Worm (Caenorhabditis elegans) whole organism, L2 larva: ENCODE results near the gene R02F2.5.

Experiments used
- R02D3.7 ChIP-seq: fragments of 150-350 bp; optimal IDR thresholded peaks from 2 replicates; lab custom pipeline; 2014; ENCODE audit warnings: missing biosample characterization, missing genetic modification characterization
- ceh-16 ChIP-seq: fragments of 150-350 bp; optimal IDR thresholded peaks from 2 replicates; lab custom pipeline; 2014; ENCODE audit warnings: missing biosample characterization, missing genetic modification characterization
- dmd-4 ChIP-seq: sonication (generic microtip); optimal IDR thresholded peaks from 2 replicates; lab custom pipeline; 2017; ENCODE audit warnings: missing biosample characterization, missing genetic modification characterization
- egl-27 ChIP-seq: sonication (generic microtip); optimal IDR thresholded peaks from 3 replicates; lab custom pipeline; 2017; ENCODE audit warnings: missing biosample characterization, missing genetic modification reagents, missing genetic modification characterization
- lsy-2 ChIP-seq, 2 experiments: fragments of 150-350 bp in 1 of 2; sonication (generic microtip) in 1 of 2; optimal IDR thresholded peaks; 2 replicates each; lab custom pipeline; 2014 to 2017; ENCODE audit warnings: missing biosample characterization in 2 of 2, missing genetic modification characterization in 2 of 2
- mab-5 ChIP-seq: fragments of 150-350 bp; optimal IDR thresholded peaks from 2 replicates; lab custom pipeline; 2014; ENCODE audit warnings: missing biosample characterization, missing genetic modification characterization
- mdl-1 ChIP-seq, 2 experiments: fragments of 150-350 bp in 1 of 2; sonication (generic microtip) in 1 of 2; optimal IDR thresholded peaks; 2 replicates each; lab custom pipeline; 2017; ENCODE audit warnings: missing biosample characterization in 2 of 2, missing genetic modification characterization in 2 of 2
- nhr-237 ChIP-seq: fragments of 150-350 bp; optimal IDR thresholded peaks from 2 replicates; lab custom pipeline; 2014; ENCODE audit warnings: missing biosample characterization, missing genetic modification characterization
- nhr-25 ChIP-seq: fragments of 150-350 bp; sonication (generic microtip); optimal IDR thresholded peaks from 3 replicates; lab custom pipeline; 2014; ENCODE audit warnings: missing biosample characterization, missing genetic modification characterization
- skn-1 ChIP-seq: sonication (generic microtip); optimal IDR thresholded peaks from 2 replicates; lab custom pipeline; 2017; ENCODE audit warnings: missing biosample characterization, missing genetic modification characterization

ce11 chrIII:5505474-5506022, 26.4 kb downstream of the R02F2.5 start:
- TF ChIP-seq egl-27 (no peak), nhr-237 (tag; lab: Kevin White, UChicago) (no peak), R02D3.7 (tag; lab: Kevin White, UChicago) (no peak), skn-1 (tag; lab: Kevin White, UChicago) (no peak), lsy-2 (tag; optimal IDR thresholded peaks at IDR 0.05; lab: Kevin White, UChicago) (no peak), mab-5 (tag; lab: Kevin White, UChicago) (no peak), nhr-25 (tag; lab: Kevin White, UChicago) (no peak), mdl-1 (tag; optimal IDR thresholded peaks at IDR 0.05; lab: Kevin White, UChicago) (no peak), dmd-4 (tag; lab: Kevin White, UChicago) (no peak), ceh-16 (tag; lab: Kevin White, UChicago) (no peak)
